Fruit fly (Drosophila melanogaster) whole organism, embryonic: ENCODE results near the gene Gbeta76C.

Experiments
- Atf-2 ChIP-seq: fragments of 200-800 bp; sonication (Bioruptor generic); optimal IDR thresholded peaks from 2 replicates; lab custom pipeline; 2016; ENCODE audit warnings: missing biosample characterization, missing genetic modification characterization
- CG10366 ChIP-seq: fragments of 200-800 bp; sonication (Bioruptor generic); IDR thresholded peaks from 2 replicates; pipeline ENCODE4 v1.3.6; 2022; ENCODE audit warnings: missing biosample characterization, missing genetic modification characterization
- CG10565 ChIP-seq: fragments of 200-800 bp; sonication (Bioruptor generic); optimal IDR thresholded peaks from 3 replicates; lab custom pipeline; 2016; ENCODE audit warnings: missing biosample characterization, mild to moderate bottlenecking, missing genetic modification characterization
- CG11560 ChIP-seq: fragments of 200-800 bp; sonication (Bioruptor generic); IDR thresholded peaks from 3 replicates; pipeline ENCODE4 v1.3.6; 2022; ENCODE audit warnings: missing biosample characterization, missing genetic modification characterization
- CG12236 ChIP-seq: fragments of 200-800 bp; sonication (Bioruptor generic); optimal IDR thresholded peaks from 2 replicates; lab custom pipeline; 2016; ENCODE audit warnings: missing biosample characterization, missing genetic modification characterization
- CG13123 ChIP-seq: fragments of 200-800 bp; sonication (Bioruptor generic); optimal IDR thresholded peaks from 2 replicates; lab custom pipeline; 2016; ENCODE audit warnings: missing biosample characterization, missing genetic modification characterization
- CG13424 ChIP-seq: fragments of 200-800 bp; sonication (Bioruptor generic); optimal IDR thresholded peaks from 2 replicates; lab custom pipeline; 2019; ENCODE audit warnings: missing biosample characterization, mild to moderate bottlenecking, missing genetic modification characterization, moderate library complexity
- CG13894 ChIP-seq: fragments of 200-800 bp; sonication (Bioruptor generic); optimal IDR thresholded peaks from 3 replicates; lab custom pipeline; 2018; ENCODE audit warnings: missing biosample characterization, mild to moderate bottlenecking, missing genetic modification characterization, moderate library complexity
- CG14860 ChIP-seq: fragments of 200-800 bp; sonication (Bioruptor generic); IDR thresholded peaks from 3 replicates; pipeline ENCODE4 v1.3.6; 2022; ENCODE audit warnings: missing biosample characterization, missing genetic modification characterization; ENCODE audit not compliant: partially characterized antibody
- CG15696 ChIP-seq: fragments of 200-800 bp; sonication (Bioruptor generic); optimal IDR thresholded peaks from 2 replicates; lab custom pipeline; 2019; ENCODE audit warnings: missing biosample characterization, mild to moderate bottlenecking, missing genetic modification characterization, moderate library complexity
- CG1603 ChIP-seq: fragments of 200-800 bp; sonication (Bioruptor generic); optimal IDR thresholded peaks from 2 replicates; lab custom pipeline; 2019; ENCODE audit warnings: missing biosample characterization, mild to moderate bottlenecking, missing genetic modification characterization, moderate library complexity
- CG17912 ChIP-seq: fragments of 200-800 bp; sonication (Bioruptor generic); optimal IDR thresholded peaks from 2 replicates; lab custom pipeline; 2018; ENCODE audit warnings: missing biosample characterization, mild to moderate bottlenecking, missing genetic modification characterization
- CG2120 ChIP-seq: fragments of 200-800 bp; sonication (Bioruptor generic); optimal IDR thresholded peaks from 3 replicates; lab custom pipeline; 2016; ENCODE audit warnings: missing biosample characterization, missing genetic modification characterization
- CG31224 ChIP-seq: fragments of 200-800 bp; sonication (Bioruptor generic); IDR thresholded peaks from 2 replicates; pipeline ENCODE4 v1.3.6; 2022; ENCODE audit warnings: missing biosample characterization, missing genetic modification characterization
- CG3407 ChIP-seq: fragments of 200-800 bp; sonication (Bioruptor generic); optimal IDR thresholded peaks from 2 replicates; lab custom pipeline; 2018; ENCODE audit warnings: missing biosample characterization, mild to moderate bottlenecking, missing genetic modification characterization
- CG4707 ChIP-seq: fragments of 200-800 bp; sonication (Bioruptor generic); optimal IDR thresholded peaks from 2 replicates; lab custom pipeline; 2018; ENCODE audit warnings: missing biosample characterization, mild to moderate bottlenecking, missing genetic modification characterization, moderate library complexity
- CG8924 ChIP-seq: fragments of 200-800 bp; optimal IDR thresholded peaks from 3 replicates; lab custom pipeline; 2019; ENCODE audit warnings: missing biosample characterization, mild to moderate bottlenecking, missing genetic modification characterization, moderate library complexity
- CG9215 ChIP-seq: fragments of 200-800 bp; sonication (Bioruptor generic); IDR thresholded peaks from 2 replicates; pipeline ENCODE4 v1.3.6; 2022; ENCODE audit warnings: missing biosample characterization, missing genetic modification characterization
- CG9876 ChIP-seq: fragments of 200-800 bp; sonication (Bioruptor generic); optimal IDR thresholded peaks from 2 replicates; lab custom pipeline; 2016; ENCODE audit warnings: missing biosample characterization, missing genetic modification characterization
- CrebB ChIP-seq: fragments of 200-800 bp; sonication (Bioruptor generic); optimal IDR thresholded peaks from 3 replicates; lab custom pipeline; 2018; ENCODE audit warnings: missing biosample characterization, mild to moderate bottlenecking, missing genetic modification characterization
- Dfd ChIP-seq, 2 experiments: fragments of >200 bp; optimal IDR thresholded peaks; 2 replicates each; lab custom pipeline; 2017; ENCODE audit warnings: missing biosample characterization in 2 of 2, missing genetic modification characterization in 2 of 2
- Dip2 ChIP-seq: fragments of 200-800 bp; sonication (Bioruptor generic); IDR thresholded peaks from 2 replicates; pipeline ENCODE4 v1.3.6; 2022; ENCODE audit warnings: missing biosample characterization, missing genetic modification characterization
- Doc3 ChIP-seq: fragments of 200-800 bp; sonication (Bioruptor generic); IDR thresholded peaks from 3 replicates; pipeline ENCODE4 v1.3.6; 2022; ENCODE audit warnings: missing biosample characterization, missing genetic modification characterization; ENCODE audit not compliant: partially characterized antibody
- Dref ChIP-seq: fragments of 200-800 bp; sonication (Bioruptor generic); IDR thresholded peaks from 2 replicates; pipeline ENCODE4 v1.3.6; 2022; ENCODE audit warnings: missing biosample characterization, missing genetic modification characterization
- GATAe ChIP-seq: fragments of 200-800 bp; sonication (Bioruptor generic); conservative IDR thresholded peaks from 2 replicates; pipeline ENCODE4 v1.3.6; 2022; ENCODE audit warnings: missing biosample characterization, missing genetic modification characterization
- Hr39 ChIP-seq: fragments of >200 bp; optimal IDR thresholded peaks from 2 replicates; lab custom pipeline; 2017
- Kr ChIP-seq: fragments of 200-800 bp; sonication (Bioruptor generic); optimal IDR thresholded peaks from 2 replicates; lab custom pipeline; 2017; ENCODE audit warnings: missing biosample characterization, mild to moderate bottlenecking, missing genetic modification characterization
- Myb ChIP-seq: fragments of 200-800 bp; sonication (Bioruptor generic); optimal IDR thresholded peaks from 2 replicates; lab custom pipeline; 2016; ENCODE audit warnings: missing biosample characterization, missing genetic modification characterization
- NK7.1 ChIP-seq: fragments of 200-800 bp; sonication (Bioruptor generic); optimal IDR thresholded peaks from 3 replicates; lab custom pipeline; 2016; ENCODE audit warnings: missing biosample characterization, missing genetic modification characterization
- Ravus ChIP-seq: fragments of 200-800 bp; sonication (Bioruptor generic); IDR thresholded peaks from 2 replicates; pipeline ENCODE4 v1.3.6; 2022; ENCODE audit warnings: missing biosample characterization, missing genetic modification characterization
- Usf ChIP-seq: fragments of 200-800 bp; sonication (Bioruptor generic); optimal IDR thresholded peaks from 2 replicates; lab custom pipeline; 2017; ENCODE audit warnings: missing genotype, missing biosample characterization, missing genetic modification characterization
- al ChIP-seq: fragments of 200-800 bp; sonication (Bioruptor generic); IDR thresholded peaks from 2 replicates; pipeline ENCODE4 v1.3.6; 2022; ENCODE audit warnings: missing biosample characterization, missing genetic modification characterization
- bowl ChIP-seq: fragments of 200-800 bp; sonication (Bioruptor generic); IDR thresholded peaks from 2 replicates; pipeline ENCODE4 v1.3.6; 2022; ENCODE audit warnings: missing biosample characterization, missing genetic modification characterization
- croc ChIP-seq: fragments of 200-800 bp; sonication (Bioruptor generic); conservative IDR thresholded peaks from 3 replicates; pipeline ENCODE4 v1.3.6; 2022; ENCODE audit warnings: missing biosample characterization, missing genetic modification characterization
- cwo ChIP-seq: fragments of 200-800 bp; sonication (Bioruptor generic); optimal IDR thresholded peaks from 3 replicates; lab custom pipeline; 2017; ENCODE audit warnings: missing biosample characterization, missing genetic modification characterization, mild to moderate bottlenecking, moderate library complexity, missing genetic modification reagents
- disco-r ChIP-seq: fragments of 200-800 bp; sonication (Bioruptor generic); optimal IDR thresholded peaks from 2 replicates; lab custom pipeline; 2016; ENCODE audit warnings: missing biosample characterization, missing genetic modification characterization
- fd102C ChIP-seq: fragments of 200-800 bp; sonication (Bioruptor generic); optimal IDR thresholded peaks from 2 replicates; lab custom pipeline; 2018; ENCODE audit warnings: missing biosample characterization, mild to moderate bottlenecking, missing genetic modification characterization, moderate library complexity
- fd3F ChIP-seq: fragments of 200-800 bp; sonication (Bioruptor generic); optimal IDR thresholded peaks from 2 replicates; lab custom pipeline; 2018; ENCODE audit warnings: missing biosample characterization, mild to moderate bottlenecking, missing genetic modification characterization, moderate library complexity
- gcm ChIP-seq: fragments of 200-800 bp; sonication (Bioruptor generic); optimal IDR thresholded peaks from 2 replicates; lab custom pipeline; 2019; ENCODE audit warnings: missing biosample characterization, mild to moderate bottlenecking, missing genetic modification characterization, moderate library complexity
- grn ChIP-seq: fragments of 200-800 bp; sonication (Bioruptor generic); optimal IDR thresholded peaks from 3 replicates; lab custom pipeline; 2017; ENCODE audit warnings: missing biosample characterization, missing genetic modification characterization
- kah ChIP-seq: fragments of 200-800 bp; sonication (Bioruptor generic); optimal IDR thresholded peaks from 2 replicates; lab custom pipeline; 2018; ENCODE audit warnings: missing biosample characterization, mild to moderate bottlenecking, missing genetic modification characterization
- mld ChIP-seq: fragments of 200-800 bp; sonication (Bioruptor generic); IDR thresholded peaks from 3 replicates; pipeline ENCODE4 v1.3.6; 2022; ENCODE audit warnings: missing biosample characterization, missing genetic modification characterization; ENCODE audit not compliant: partially characterized antibody
- peb ChIP-seq: fragments of 200-800 bp; sonication (Bioruptor generic); IDR thresholded peaks from 2 replicates; pipeline ENCODE4 v1.3.6; 2022; ENCODE audit warnings: missing biosample characterization, missing genetic modification characterization
- pros ChIP-seq: fragments of 200-800 bp; sonication (Bioruptor generic); optimal IDR thresholded peaks from 3 replicates; lab custom pipeline; 2019; ENCODE audit warnings: missing biosample characterization, mild to moderate bottlenecking, missing genetic modification characterization, moderate library complexity
- ranshi ChIP-seq: fragments of 200-800 bp; sonication (Bioruptor generic); IDR thresholded peaks from 2 replicates; pipeline ENCODE4 v1.3.6; 2022; ENCODE audit warnings: missing biosample characterization, missing genetic modification characterization
- rib ChIP-seq: fragments of 200-800 bp; sonication (Bioruptor generic); IDR thresholded peaks from 2 replicates; pipeline ENCODE4 v1.3.6; 2022; ENCODE audit warnings: missing biosample characterization, missing genetic modification characterization
- sd ChIP-seq: fragments of 200-800 bp; sonication (Bioruptor generic); optimal IDR thresholded peaks from 3 replicates; lab custom pipeline; 2018; ENCODE audit warnings: missing biosample characterization, mild to moderate bottlenecking, missing genetic modification characterization, moderate library complexity
- sim ChIP-seq: fragments of 200-800 bp; sonication (Bioruptor generic); IDR thresholded peaks from 2 replicates; pipeline ENCODE4 v1.3.6; 2022; ENCODE audit warnings: missing biosample characterization, missing genetic modification characterization
- slp2 ChIP-seq: fragments of 200-800 bp; sonication (Bioruptor generic); optimal IDR thresholded peaks from 2 replicates; lab custom pipeline; 2016; ENCODE audit warnings: missing biosample characterization, missing genetic modification characterization
- so ChIP-seq: fragments of 200-800 bp; sonication (Bioruptor generic); IDR thresholded peaks from 3 replicates; pipeline ENCODE4 v1.3.6; 2022; ENCODE audit warnings: missing biosample characterization, missing genetic modification characterization
- sug ChIP-seq: fragments of 200-800 bp; optimal IDR thresholded peaks from 2 replicates; lab custom pipeline; 2019; ENCODE audit warnings: missing biosample characterization, mild to moderate bottlenecking, missing genetic modification characterization, moderate library complexity
- trem ChIP-seq: fragments of 200-800 bp; optimal IDR thresholded peaks from 3 replicates; lab custom pipeline; 2019; ENCODE audit warnings: missing biosample characterization, mild to moderate bottlenecking, missing genetic modification characterization, moderate library complexity

The Gbeta76C gene

DNA sequence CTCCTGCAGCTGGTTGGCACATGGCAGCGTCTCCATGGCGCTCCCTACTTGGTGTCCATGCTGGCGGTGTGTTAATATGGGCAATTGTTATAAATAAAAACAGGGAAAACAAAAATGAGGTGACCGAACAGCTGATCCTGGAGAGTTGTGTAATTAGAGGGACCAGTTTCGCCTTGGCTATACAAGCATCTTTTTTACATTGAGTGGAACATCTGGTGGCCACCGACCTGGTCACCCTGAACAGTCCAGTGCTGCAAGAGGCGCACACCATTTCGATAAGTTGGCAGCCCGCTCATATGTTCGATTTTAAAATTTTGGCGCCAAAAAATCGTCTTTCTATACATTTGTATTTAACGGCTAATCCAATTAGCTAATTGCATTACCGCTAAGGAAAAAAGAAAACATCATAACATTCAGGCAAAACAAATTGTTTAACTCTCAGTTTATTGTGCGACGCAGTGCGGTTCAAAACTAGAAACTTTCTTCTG, at the start of gene Gbeta76C, which contains the start of gene CG8765 (continued):
- TF ChIP-seq rib (GFP tag; lab: Robert Waterston, UW) (no peak), CG1603 (tag; lab: Kevin White, UChicago) (peak; percentile 88), Hr39 (no peak), CG10366 (GFP tag; lab: Robert Waterston, UW) (no peak), slp2 (no peak), CG14860 (GFP tag; lab: Robert Waterston, UW) (no peak), NK7.1 (GFP tag; lab: Kevin White, UChicago) (no peak), Ravus (GFP tag; lab: Robert Waterston, UW) (no peak), Usf (GFP tag; lab: Kevin White, UChicago) (no peak), cwo (GFP tag; lab: Kevin White, UChicago) (no peak), sim (no peak), CG13424 (tag; lab: Kevin White, UChicago) (peak; percentile 26), CG9215 (GFP tag; lab: Robert Waterston, UW) (no peak; the same call in 1 of the 2 replicates), Myb (GFP tag; lab: Kevin White, UChicago) (peak; percentile 93), CG4707 (GFP tag; lab: Kevin White, UChicago) (no peak), CG17912 (GFP tag; lab: Kevin White, UChicago) (no peak), fd3F (GFP tag; lab: Kevin White, UChicago) (no peak), CG15696 (tag; lab: Kevin White, UChicago) (no peak), disco-r (no peak), croc (GFP tag; lab: Robert Waterston, UW) (no peak), CG13894 (tag; lab: Kevin White, UChicago) (peak; percentile 41), trem (tag; lab: Kevin White, UChicago) (peak; percentile 100), GATAe (GFP tag; lab: Robert Waterston, UW) (no peak), kah (GFP tag; lab: Kevin White, UChicago) (no peak), fd102C (GFP tag; lab: Kevin White, UChicago) (no peak), sug (no peak), gcm (GFP tag; lab: Kevin White, UChicago) (no peak), Doc3 (GFP tag; lab: Robert Waterston, UW) (no peak), sd (tag; lab: Kevin White, UChicago) (no peak), pros (GFP tag; lab: Kevin White, UChicago) (no peak), CrebB (tag; lab: Kevin White, UChicago) (peak; percentile 14), CG9876 (GFP tag; lab: Kevin White, UChicago) (peak; percentile 16), so (GFP tag; lab: Robert Waterston, UW) (no peak), CG3407 (GFP tag; lab: Kevin White, UChicago) (no peak), CG13123 (GFP tag; lab: Kevin White, UChicago) (peak; percentile 24), ranshi (GFP tag; lab: Robert Waterston, UW) (peak; percentile 88), al (no peak), Dip2 (GFP tag; lab: Robert Waterston, UW) (no peak), Kr (GFP tag; lab: Kevin White, UChicago) (no peak), bowl (GFP tag; lab: Robert Waterston, UW) (no peak), CG8924 (peak; percentile 37), Dfd (GFP tag; optimal IDR thresholded peaks at IDR 0.05; lab: Kevin White, UChicago) (no peak), CG12236 (GFP tag; lab: Kevin White, UChicago) (no peak), grn (GFP tag; lab: Kevin White, UChicago) (no peak), Atf-2 (no peak), CG11560 (tag; lab: Robert Waterston, UW) (no peak), mld (no peak), CG10565 (no peak), CG31224 (no peak), Dref (GFP tag; lab: Robert Waterston, UW) (peak; percentile 51), CG2120 (GFP tag; lab: Kevin White, UChicago) (peak; percentile 71), peb (GFP tag; lab: Robert Waterston, UW) (no peak)
